Fruit fly (Drosophila melanogaster) whole organism, prepupa: Measurements from ENCODE around the gene CG11151.

Source experiments
- CG10669 ChIP-seq: fragments of 200-800 bp; sonication (Bioruptor generic); optimal IDR thresholded peaks from 3 replicates; lab custom pipeline; 2018; ENCODE audit warnings: missing biosample characterization, mild to moderate bottlenecking, missing genetic modification characterization, moderate library complexity
- CG11902 ChIP-seq: fragments of 200-800 bp; sonication (Bioruptor generic); optimal IDR thresholded peaks from 3 replicates; lab custom pipeline; 2016; ENCODE audit warnings: missing biosample characterization, missing genetic modification characterization
- CG6808 ChIP-seq: fragments of 200-800 bp; sonication (Bioruptor generic); optimal IDR thresholded peaks from 3 replicates; lab custom pipeline; 2017; ENCODE audit warnings: missing biosample characterization, missing genetic modification characterization, mild to moderate bottlenecking, moderate library complexity, missing genetic modification reagents
- CG8119 ChIP-seq: fragments of 200-800 bp; sonication (Bioruptor generic); IDR thresholded peaks from 3 replicates; pipeline ENCODE4 v1.3.6; 2022; ENCODE audit warnings: missing biosample characterization, missing genetic modification characterization
- Smox ChIP-seq: fragments of 200-800 bp; sonication (Bioruptor generic); optimal IDR thresholded peaks from 3 replicates; lab custom pipeline; 2016; ENCODE audit warnings: missing biosample characterization, missing genetic modification characterization
- achi ChIP-seq: fragments of 200-800 bp; sonication (Bioruptor generic); optimal IDR thresholded peaks from 3 replicates; lab custom pipeline; 2016; ENCODE audit warnings: missing biosample characterization, missing genetic modification characterization
- dac ChIP-seq: fragments of 200-800 bp; sonication (Bioruptor generic); optimal IDR thresholded peaks from 2 replicates; lab custom pipeline; 2017; ENCODE audit warnings: missing biosample characterization, mild to moderate bottlenecking, missing genetic modification characterization
- topi ChIP-seq: fragments of 200-800 bp; sonication (Bioruptor generic); optimal IDR thresholded peaks from 3 replicates; lab custom pipeline; 2016; ENCODE audit warnings: missing biosample characterization, missing genetic modification characterization

CG11151 gene

dm6 chrX:13791011-13791410, 51.5 kb downstream of the CG11151 start, which contains the start of gene CG10993:
Gene CG10993 (minus strand): TSS chrX:13791111.
- no peak for TF ChIP-seq achi (GFP tag; lab: Kevin White, UChicago)
- TF ChIP-seq Smox (GFP tag; lab: Kevin White, UChicago): no peak
- no peak for TF ChIP-seq CG10669
- TF ChIP-seq CG11902 (GFP tag; lab: Kevin White, UChicago): no peak
- TF ChIP-seq CG6808 (GFP tag; lab: Kevin White, UChicago): no peak
- no peak for TF ChIP-seq CG8119 (GFP tag; lab: Robert Waterston, UW)
- TF ChIP-seq dac (GFP tag; lab: Kevin White, UChicago): no peak
- TF ChIP-seq topi (GFP tag; lab: Kevin White, UChicago): no peak
